Fruit fly (Drosophila melanogaster): ENCODE data around the gene CG32413.

Gene CG32413

dm6 chr3L:5920778-5921177 lies 16.9 kb upstream of the CG32413 start:
- TF ChIP-seq CG13204 (GFP tag; optimal IDR thresholded peaks at IDR 0.05) (no peak), CG15710 (tag; optimal IDR thresholded peaks at IDR 0.05) (no peak), fd96Ca (GFP tag; IDR thresholded peaks at IDR 0.05) (no peak)

- no peak for TF ChIP-seq CG15710 (tag; optimal IDR thresholded peaks at IDR 0.05)
- no peak for TF ChIP-seq CG4496 (GFP tag; IDR thresholded peaks at IDR 0.05)
- TF ChIP-seq Pif1B (GFP tag; optimal IDR thresholded peaks at IDR 0.05), result no peak
- TF ChIP-seq CG8301 (tag; optimal IDR thresholded peaks at IDR 0.05), result no peak
- TF ChIP-seq CG8159 (tag; optimal IDR thresholded peaks at IDR 0.05), result no peak
- no peak for TF ChIP-seq D1 (tag; optimal IDR thresholded peaks at IDR 0.05)
- TF ChIP-seq Ets98B (GFP tag; IDR thresholded peaks at IDR 0.05), result no peak
- peak; percentile 85 for TF ChIP-seq CG12605 (GFP tag; IDR thresholded peaks at IDR 0.05)
Observed at dm6 chr3L:5907077-5907476, 3.2 kb upstream of the CG32413 start, which contains the start of gene CG13288. Gene CG13288 (plus strand): TSS chr3L:5907381.

DNA sequence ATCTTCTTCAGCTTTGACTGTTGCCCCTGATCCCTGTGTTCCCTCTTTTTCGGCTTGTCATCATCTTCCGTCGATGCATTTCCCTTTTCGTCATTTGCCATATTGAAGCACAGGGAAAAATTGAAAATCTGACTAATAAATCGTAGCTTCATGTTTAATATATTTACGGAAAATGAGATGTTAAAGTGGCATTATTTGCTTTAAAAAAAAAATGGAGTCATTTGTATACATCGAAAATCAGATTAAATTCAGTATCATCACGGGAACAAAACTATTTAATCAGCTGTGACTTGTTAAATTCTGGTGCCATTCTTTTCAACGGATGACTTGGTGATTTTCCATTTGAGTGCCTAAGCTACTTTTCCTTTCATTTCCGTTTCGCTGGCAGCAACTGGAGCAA lies 2.7 kb upstream of the CG32413 start, which contains the start of gene CG10486:
Gene CG10486 (minus strand): TSS at position 101 of the 400 bp plus-strand sequence.
- no peak for TF ChIP-seq CG8159 (tag; optimal IDR thresholded peaks at IDR 0.05)
- no peak for TF ChIP-seq Pif1B (GFP tag; optimal IDR thresholded peaks at IDR 0.05)
- TF ChIP-seq CG17806 (tag; optimal IDR thresholded peaks at IDR 0.05), result no peak
- no peak for TF ChIP-seq Pif1A (GFP tag; optimal IDR thresholded peaks at IDR 0.05)
- TF ChIP-seq fd96Ca (GFP tag; IDR thresholded peaks at IDR 0.05), result no peak
- no peak for TF ChIP-seq EcR (GFP tag; optimal IDR thresholded peaks at IDR 0.05)
- no peak for TF ChIP-seq Ets98B (GFP tag; IDR thresholded peaks at IDR 0.05)
- no peak for TF ChIP-seq CG4496 (GFP tag; IDR thresholded peaks at IDR 0.05)
- TF ChIP-seq CG15710 (tag; optimal IDR thresholded peaks at IDR 0.05), result no peak

- TF ChIP-seq CG4496 (GFP tag; IDR thresholded peaks at IDR 0.05) (0 out of 3 replicates have a peak, but pooled peaks have one; percentile 47), CG14655 (GFP tag; optimal IDR thresholded peaks at IDR 0.05) (no peak), gl (tag; optimal IDR thresholded peaks at IDR 0.05) (no peak), CG9948 (tag; optimal IDR thresholded peaks at IDR 0.05) (no peak), Pif1A (GFP tag; optimal IDR thresholded peaks at IDR 0.05) (no peak), CG32121 (GFP tag; IDR thresholded peaks at IDR 0.05) (no peak; the same call in 1 of the 2 replicates), Snoo (tag; optimal IDR thresholded peaks at IDR 0.05) (no peak)
Observed at dm6 chr3L:5902189-5902765, 1.6 kb downstream of the CG32413 start, which contains the start of gene QC. Gene QC (minus strand): TSS chr3L:5902456.

DNA sequence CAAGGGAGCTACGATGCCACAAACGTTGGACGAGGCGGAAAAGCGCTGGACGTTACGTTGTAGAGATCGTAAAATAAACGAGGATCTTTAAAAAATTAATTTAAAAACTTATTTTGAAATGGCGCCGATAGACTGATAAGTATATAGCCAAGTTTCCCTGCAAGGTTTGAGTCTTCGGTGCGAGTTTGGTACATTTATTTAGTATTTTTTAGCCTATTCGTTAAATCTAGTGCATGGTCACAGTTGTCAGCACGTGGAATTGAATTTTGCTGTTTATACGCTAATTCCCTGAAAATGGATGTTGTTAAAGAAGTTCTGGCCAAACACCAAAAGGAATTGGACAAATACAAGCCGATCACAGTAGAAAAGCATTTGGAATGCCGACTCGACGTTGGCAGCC lies 4.5 kb downstream of the CG32413 start, which contains the start of gene CG32409:
Gene CG32409 (plus strand): TSS at position 224 of the 400 bp plus-strand sequence.
- no peak for TF ChIP-seq Ets98B (GFP tag; IDR thresholded peaks at IDR 0.05)

DNA sequence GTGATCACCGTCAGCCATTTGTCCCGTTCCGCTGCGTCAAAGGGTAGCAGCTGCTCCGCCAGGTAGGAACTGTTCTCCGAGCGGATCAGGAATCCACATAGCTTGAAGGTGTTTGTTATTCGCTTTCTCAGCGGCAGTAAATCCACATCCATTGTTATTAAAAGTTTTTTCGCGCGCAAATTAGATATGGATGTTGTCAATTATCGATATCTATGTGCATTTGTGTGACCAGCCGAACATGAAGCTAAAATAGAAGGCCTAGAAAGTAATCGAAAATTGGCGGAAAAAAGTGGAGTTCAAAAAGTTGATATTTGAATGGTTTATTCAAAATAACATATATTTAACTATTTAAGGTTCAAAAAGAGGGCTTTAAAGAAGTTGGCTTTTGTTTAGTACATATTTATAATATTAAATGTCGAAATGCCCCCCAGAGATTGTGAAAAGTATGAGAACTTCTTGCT lies 6.6 kb downstream of the CG32413 start, which contains the start of the genes PolE2 and CG5592:
Gene PolE2 (minus strand): TSS at position 208 of the 461 bp plus-strand sequence.
Gene CG5592 (plus strand): TSS at position 411 of the 461 bp plus-strand sequence.
- no peak for TF ChIP-seq CG13204 (GFP tag; optimal IDR thresholded peaks at IDR 0.05)
- TF ChIP-seq CG8301 (tag; optimal IDR thresholded peaks at IDR 0.05), result no peak
- TF ChIP-seq CG4496 (GFP tag; IDR thresholded peaks at IDR 0.05), result no peak
- TF ChIP-seq Pif1A (GFP tag; optimal IDR thresholded peaks at IDR 0.05), result no peak
- no peak for TF ChIP-seq CG15710 (tag; optimal IDR thresholded peaks at IDR 0.05)

- no peak for TF ChIP-seq CG34367 (tag; optimal IDR thresholded peaks at IDR 0.05)
- TF ChIP-seq CG15710 (tag; optimal IDR thresholded peaks at IDR 0.05), result no peak
- TF ChIP-seq rn (GFP tag; IDR thresholded peaks at IDR 0.05), result no peak
- no peak for TF ChIP-seq EcR (GFP tag; optimal IDR thresholded peaks at IDR 0.05)
- no peak for TF ChIP-seq CG12605 (GFP tag; IDR thresholded peaks at IDR 0.05)
- no peak for TF ChIP-seq gl (tag; optimal IDR thresholded peaks at IDR 0.05)
- TF ChIP-seq Pif1B (GFP tag; optimal IDR thresholded peaks at IDR 0.05), result no peak
- TF ChIP-seq CG14655 (GFP tag; optimal IDR thresholded peaks at IDR 0.05), result no peak
- no peak for TF ChIP-seq CG10348 (GFP tag; IDR thresholded peaks at IDR 0.05)
- TF ChIP-seq Snoo (tag; optimal IDR thresholded peaks at IDR 0.05), result no peak
- TF ChIP-seq D1 (tag; optimal IDR thresholded peaks at IDR 0.05), result no peak
- no peak for TF ChIP-seq Ets98B (GFP tag; IDR thresholded peaks at IDR 0.05)
- TF ChIP-seq CG17806 (tag; optimal IDR thresholded peaks at IDR 0.05), result no peak
- no peak for TF ChIP-seq CG32121 (GFP tag; IDR thresholded peaks at IDR 0.05)
Observed at dm6 chr3L:5893063-5893462, 10.8 kb downstream of the CG32413 start.

- TF ChIP-seq Snoo (tag; optimal IDR thresholded peaks at IDR 0.05) (no peak), D1 (tag; optimal IDR thresholded peaks at IDR 0.05) (no peak), CG12605 (GFP tag; IDR thresholded peaks at IDR 0.05) (no peak), CG15710 (tag; optimal IDR thresholded peaks at IDR 0.05) (no peak), CG4496 (GFP tag; IDR thresholded peaks at IDR 0.05) (no peak), CG17806 (tag; optimal IDR thresholded peaks at IDR 0.05) (no peak), CG34367 (tag; optimal IDR thresholded peaks at IDR 0.05) (no peak)
Observed at dm6 chr3L:5891812-5892211, 12.0 kb downstream of the CG32413 start.

Measured in whole organism, pupa.